Fruit fly (Drosophila melanogaster) S2 (cell line): ENCODE data around the gene solo.

Experiments used
- CG8478 ChIP-seq: fragments of >200 bp; optimal IDR thresholded peaks from 2 replicates; lab custom pipeline; 2018
- CTCF ChIP-seq, 2 experiments: fragments of >200 bp; optimal IDR thresholded peaks; 2 replicates each; lab custom pipeline; 2018

The solo gene

dm6 chr2L:15061368-15061767, at the start of gene solo, which contains the start of gene vas:
solo (plus strand) TSS chr2L:15061656.
vas (plus strand) TSS chr2L:15061656.
- TF ChIP-seq CTCF (optimal IDR thresholded peaks at IDR 0.05; lab: Kevin White, UChicago) = no peak
- TF ChIP-seq CG8478 (lab: Kevin White, UChicago) = no peak

- TF ChIP-seq CTCF (optimal IDR thresholded peaks at IDR 0.05; lab: Kevin White, UChicago) = no peak
- no peak for TF ChIP-seq CG8478 (lab: Kevin White, UChicago)
These were observed 49.7 kb upstream of the solo start for dm6 chr2L:15011779-15012178.

- TF ChIP-seq CTCF (optimal IDR thresholded peaks at IDR 0.05; lab: Kevin White, UChicago) (no peak), CG8478 (lab: Kevin White, UChicago) (no peak)
These were observed 47.9 kb upstream of the solo start for dm6 chr2L:15013523-15013922.

- TF ChIP-seq CTCF (optimal IDR thresholded peaks at IDR 0.05; lab: Kevin White, UChicago) (no peak), CG8478 (lab: Kevin White, UChicago) (no peak)
These were observed 45.4 kb upstream of the solo start, which contains the start of gene GABA-B-R1 for dm6 chr2L:15016031-15016430. GABA-B-R1 (plus strand) TSS chr2L:15016331.

- no peak for TF ChIP-seq CTCF (optimal IDR thresholded peaks at IDR 0.05; lab: Kevin White, UChicago)
- TF ChIP-seq CG8478 (lab: Kevin White, UChicago) = no peak
These were observed 34.9 kb upstream of the solo start, which contains the start of gene CG33310 for dm6 chr2L:15026582-15026981. CG33310 (plus strand) TSS chr2L:15026882.

DNA sequence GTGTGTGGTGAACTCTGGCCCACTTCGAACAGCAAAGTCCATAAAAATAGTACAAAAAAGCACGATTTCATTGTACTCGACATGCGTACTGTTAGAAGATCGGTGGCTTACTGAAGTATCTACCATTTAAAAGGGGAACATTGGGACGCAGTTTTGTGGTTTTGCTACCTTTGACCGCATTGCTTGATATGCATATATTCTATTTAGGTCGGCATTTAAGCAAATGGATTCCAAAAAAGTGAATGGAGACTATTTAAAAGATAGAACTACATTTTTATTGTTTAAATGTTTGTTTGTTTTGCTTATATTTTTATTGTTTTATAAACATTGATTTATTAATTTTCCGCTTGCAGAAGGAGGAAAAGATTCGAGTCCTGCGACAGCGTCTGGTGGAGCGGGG, 29.8 kb upstream of the solo start, which contains the start of gene CG31832:
TSS of gene CG31832 (minus strand) at position 101 of the 400 bp plus-strand sequence.
- no peak for TF ChIP-seq CTCF (optimal IDR thresholded peaks at IDR 0.05; lab: Kevin White, UChicago)

DNA sequence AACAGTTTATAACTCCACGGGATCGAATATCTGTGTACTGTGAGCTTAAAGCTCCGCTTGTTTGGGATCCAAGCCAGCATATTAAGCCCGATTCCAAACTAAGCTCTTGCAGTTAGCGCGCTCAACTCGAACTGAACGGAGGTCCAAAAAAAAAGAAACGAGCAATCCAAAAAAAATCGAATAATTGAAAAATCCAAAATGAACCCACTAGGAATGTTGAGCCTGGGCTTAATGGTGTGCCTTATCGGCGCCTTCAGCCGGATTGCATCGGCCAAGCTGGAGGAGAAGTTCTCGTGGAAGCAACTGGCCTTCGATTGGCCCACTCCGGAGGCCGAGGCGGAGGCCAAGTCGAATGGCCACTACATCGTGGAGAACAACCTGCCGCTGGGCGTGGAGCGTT, 26.1 kb upstream of the solo start, which contains the start of gene yellow-c:
TSS of gene yellow-c (plus strand) at position 29 of the 400 bp plus-strand sequence.
- no peak for TF ChIP-seq CG8478 (lab: Kevin White, UChicago)
- no peak for TF ChIP-seq CTCF (optimal IDR thresholded peaks at IDR 0.05; lab: Kevin White, UChicago)

DNA sequence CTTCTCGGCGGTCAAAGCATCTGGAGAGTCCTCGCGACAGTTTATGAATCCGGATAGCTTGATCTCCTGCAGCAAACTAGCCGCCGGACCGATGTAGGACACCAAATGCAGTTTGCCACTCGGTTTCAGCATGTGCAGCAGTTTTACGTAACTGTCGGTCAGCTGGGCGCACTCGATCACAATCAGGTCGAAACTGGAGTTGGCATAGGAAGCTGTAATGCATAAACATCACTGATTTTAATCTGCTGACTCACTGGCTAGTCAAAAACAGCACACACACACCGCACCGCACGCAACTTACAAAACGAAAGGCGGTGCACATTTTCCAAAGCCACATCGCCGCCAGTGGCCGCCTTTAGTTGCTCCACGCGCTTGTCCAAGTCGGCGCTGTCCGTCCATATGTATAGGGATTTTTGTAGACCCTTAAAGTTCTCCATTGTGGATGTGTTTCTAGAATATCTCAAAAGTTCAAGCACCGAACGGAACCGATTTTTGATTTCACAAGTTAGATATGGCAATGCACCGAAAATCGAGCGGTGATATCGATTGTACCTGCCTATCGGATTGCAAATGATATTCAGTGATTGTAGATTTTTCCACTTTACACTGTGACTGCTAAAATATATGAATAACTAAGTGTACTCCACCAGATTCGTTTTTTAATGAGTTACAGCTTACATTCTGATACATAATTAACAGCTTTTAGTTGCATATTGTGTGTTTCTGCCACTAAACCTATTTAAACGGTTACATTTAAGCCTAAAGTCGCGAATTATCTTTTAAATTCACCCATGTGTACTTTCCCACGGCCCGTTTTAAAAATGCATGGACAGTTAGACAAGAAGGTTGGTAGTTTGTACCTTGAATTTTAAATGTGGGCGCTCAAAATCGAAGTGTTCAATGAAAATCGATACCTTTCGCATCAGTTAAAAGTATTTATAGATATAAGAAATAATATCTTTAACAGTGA, 22.8 kb upstream of the solo start, which contains the start of gene CIAPIN1:
TSS of gene CIAPIN1 (minus strand) at position 523 of the 970 bp plus-strand sequence.
- TF ChIP-seq CTCF (optimal IDR thresholded peaks at IDR 0.05; lab: Kevin White, UChicago) = no peak

DNA sequence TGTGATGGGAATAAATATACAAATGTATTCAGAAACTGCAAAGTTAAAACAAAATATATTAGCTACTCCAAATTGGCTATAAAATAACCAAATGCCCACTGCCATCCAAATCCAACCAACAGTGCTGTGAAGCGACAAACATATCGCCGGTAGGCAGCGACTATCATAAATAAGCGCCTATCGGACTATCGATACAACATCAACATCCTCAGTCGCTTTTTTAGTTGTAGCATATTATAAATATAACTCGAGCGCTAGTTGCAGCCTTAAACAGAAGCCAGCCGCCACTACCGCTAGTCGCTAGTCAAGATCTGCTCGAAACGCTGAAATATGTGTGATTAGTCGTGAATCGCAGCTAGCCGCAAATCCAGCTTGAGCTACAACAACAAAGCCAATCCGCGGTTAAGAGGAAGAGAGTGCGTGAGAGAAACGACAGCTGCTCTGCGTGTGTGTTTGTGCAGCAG, 22.1 kb upstream of the solo start:
- TF ChIP-seq CG8478 (lab: Kevin White, UChicago) (no peak), CTCF (optimal IDR thresholded peaks at IDR 0.05; lab: Kevin White, UChicago) (peak in 1 of 2 experiments; percentile 18)

DNA sequence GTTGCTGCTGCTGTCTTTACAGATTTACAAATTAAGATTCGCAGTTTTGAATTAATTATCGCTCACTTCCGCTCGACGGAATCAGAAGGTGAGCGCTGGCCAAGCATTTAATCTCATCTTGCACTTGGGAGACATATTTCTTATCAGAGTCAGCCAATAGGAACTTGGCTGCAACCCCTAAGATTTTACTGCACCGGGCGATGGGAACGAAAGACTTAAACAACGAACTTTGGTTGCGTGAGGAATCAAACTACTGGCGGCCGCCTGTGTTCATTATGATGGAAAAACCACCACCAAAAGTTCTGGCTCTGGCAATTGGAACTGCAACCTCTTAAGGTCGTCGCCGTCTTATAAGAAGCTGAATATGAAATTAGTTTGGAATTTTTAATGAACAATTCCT, 17.7 kb upstream of the solo start:
- TF ChIP-seq CTCF (optimal IDR thresholded peaks at IDR 0.05; lab: Kevin White, UChicago) (no peak), CG8478 (lab: Kevin White, UChicago) (no peak)

dm6 chr2L:15052805-15053388, 8.6 kb upstream of the solo start:
- TF ChIP-seq CG8478 (lab: Kevin White, UChicago) (no peak), CTCF (optimal IDR thresholded peaks at IDR 0.05; lab: Kevin White, UChicago) (no peak)

- TF ChIP-seq CTCF (optimal IDR thresholded peaks at IDR 0.05; lab: Kevin White, UChicago) = no peak
- TF ChIP-seq CG8478 (lab: Kevin White, UChicago) = no peak
These were observed 6.4 kb upstream of the solo start for dm6 chr2L:15055105-15055504.

DNA sequence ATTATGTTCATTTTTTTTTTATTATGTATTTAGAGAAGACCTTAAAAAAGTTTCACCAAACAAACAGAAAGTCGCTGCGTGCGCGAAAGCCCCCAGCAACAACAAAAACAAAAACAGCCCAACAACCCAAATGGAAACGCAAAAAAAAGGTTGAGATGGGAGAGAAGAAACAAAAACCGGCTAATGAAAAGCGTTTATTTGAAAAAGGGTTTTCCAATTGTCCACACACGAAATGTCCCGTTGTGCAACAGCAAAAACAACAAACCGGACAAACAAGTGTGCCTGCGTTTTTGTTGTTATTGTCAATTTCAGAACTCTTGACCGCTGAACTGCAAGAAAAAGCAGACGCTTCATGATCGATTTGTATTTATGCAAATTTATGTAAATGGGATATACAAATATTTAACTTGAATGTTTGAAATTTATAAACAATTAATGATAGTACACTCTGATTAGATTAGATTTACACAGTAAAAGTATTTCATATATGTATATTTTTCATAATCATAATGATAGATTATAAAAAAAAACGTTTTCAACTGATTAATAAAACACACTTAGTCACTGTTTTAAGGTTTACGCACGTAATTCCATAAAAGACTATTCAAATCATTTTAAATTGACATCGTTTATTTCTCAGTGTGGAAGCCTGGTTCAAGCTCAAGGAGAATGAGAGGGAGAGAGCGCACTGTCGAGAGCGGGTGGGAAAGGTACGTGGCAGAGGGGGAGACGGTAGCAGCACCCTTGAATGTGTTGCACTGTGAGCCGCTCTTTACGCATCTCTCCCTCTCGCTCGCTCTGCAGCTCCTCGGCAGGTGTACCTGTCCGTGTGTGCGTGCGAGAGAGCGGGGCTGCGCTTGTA, 4.9 kb upstream of the solo start:
- TF ChIP-seq CTCF (optimal IDR thresholded peaks at IDR 0.05; lab: Kevin White, UChicago) (no peak), CG8478 (lab: Kevin White, UChicago) (no peak)
